Fruit fly (Drosophila melanogaster): ENCODE data around the gene Sfp24F.

The Sfp24F gene

dm6 chr2L:4458119-4459056 is 16.5 kb upstream of the Sfp24F start, which contains the start of gene RpL27A (continued):
- TF ChIP-seq CG11456 (GFP tag; IDR thresholded peaks at IDR 0.05) (peak; percentile 91), CG15696 (tag; optimal IDR thresholded peaks at IDR 0.05) (peak; percentile 23), zen (tag; optimal IDR thresholded peaks at IDR 0.05) (peak; percentile 33), onecut (GFP tag; IDR thresholded peaks at IDR 0.05) (peak; percentile 88), ap (GFP tag; IDR thresholded peaks at IDR 0.05) (peak; percentile 61), croc (GFP tag; conservative IDR thresholded peaks at IDR 0.05) (peak; percentile 24; the same call in 1 of the 3 replicates), shn (GFP tag; optimal IDR thresholded peaks at IDR 0.05) (peak; percentile 64), CG14014 (GFP tag; IDR thresholded peaks at IDR 0.05) (peak; percentile 73), CG4424 (GFP tag; optimal IDR thresholded peaks at IDR 0.05) (peak; percentile 69), CG10267 (tag; optimal IDR thresholded peaks at IDR 0.05) (peak; percentile 83), oc (tag; optimal IDR thresholded peaks at IDR 0.05) (peak; percentile 60), ewg (GFP tag; optimal IDR thresholded peaks at IDR 0.05) (peak; percentile 69), Side (GFP tag; optimal IDR thresholded peaks at IDR 0.05) (peak; percentile 78), CG4617 (GFP tag; optimal IDR thresholded peaks at IDR 0.05; ENCODE audit: borderline replicate concordance) (peak; percentile 44), Atf6 (GFP tag; IDR thresholded peaks at IDR 0.05) (peak; percentile 72), Dad (GFP tag; optimal IDR thresholded peaks at IDR 0.05) (peak; percentile 45), Abd-B (GFP tag; optimal IDR thresholded peaks at IDR 0.05) (peak; percentile 47), Kr (GFP tag; optimal IDR thresholded peaks at IDR 0.05) (no peak), dati (GFP tag; IDR thresholded peaks at IDR 0.05) (peak; percentile 76), CoRest (tag; optimal IDR thresholded peaks at IDR 0.05) (peak; percentile 81), tna (GFP tag; IDR thresholded peaks at IDR 0.05; ENCODE audit: partially characterized antibody) (peak; percentile 44; the same call in 1 of the 2 replicates), exex (tag; optimal IDR thresholded peaks at IDR 0.05) (peak; percentile 40), fru (optimal IDR thresholded peaks at IDR 0.05) (no peak), sisA (GFP tag; IDR thresholded peaks at IDR 0.05) (peak; percentile 54; the same call in 1 of the 2 replicates), CG6272 (GFP tag; IDR thresholded peaks at IDR 0.05) (peak; percentile 54), CG12659 (GFP tag; optimal IDR thresholded peaks at IDR 0.05) (peak; percentile 92), CG18619 (GFP tag; optimal IDR thresholded peaks at IDR 0.05) (peak; percentile 86), wdn (GFP tag; IDR thresholded peaks at IDR 0.05) (peak; percentile 53), CG4854 (GFP tag; optimal IDR thresholded peaks at IDR 0.05) (peak; percentile 61), Ssrp (tag; optimal IDR thresholded peaks at IDR 0.05) (peak; percentile 43), CG3995 (GFP tag; optimal IDR thresholded peaks at IDR 0.05) (peak; percentile 47), Gug (GFP tag; IDR thresholded peaks at IDR 0.05) (peak; percentile 38; the same call in 2 of the 4 replicates), grn (GFP tag; optimal IDR thresholded peaks at IDR 0.05) (no peak), Sin3A (optimal IDR thresholded peaks at IDR 0.05) (peak; percentile 16), CG43689 (GFP tag; IDR thresholded peaks at IDR 0.05) (peak; percentile 71), chn (GFP tag; optimal IDR thresholded peaks at IDR 0.05) (peak; percentile 53), jumu (GFP tag; optimal IDR thresholded peaks at IDR 0.05) (peak; percentile 31), CG34224 (GFP tag; IDR thresholded peaks at IDR 0.05; ENCODE audit: partially characterized antibody) (no peak), pan (optimal IDR thresholded peaks at IDR 0.05) (no peak), pan (GFP tag; optimal IDR thresholded peaks at IDR 0.05 in 1 of 2, IDR thresholded peaks at IDR 0.05 in 1 of 2) (peak in 1 of 2 experiments; percentile 78), ssp (GFP tag; IDR thresholded peaks at IDR 0.05) (peak; percentile 97), CG1647 (GFP tag; optimal IDR thresholded peaks at IDR 0.05) (peak; percentile 60), E2f2 (GFP tag; IDR thresholded peaks at IDR 0.05) (peak; percentile 68), Nf-YA (GFP tag; IDR thresholded peaks at IDR 0.05) (peak; percentile 63), kah (GFP tag; optimal IDR thresholded peaks at IDR 0.05) (peak; percentile 81), H15 (GFP tag; IDR thresholded peaks at IDR 0.05) (peak; percentile 81), tgo (GFP tag; IDR thresholded peaks at IDR 0.05) (peak; percentile 69), CG9932 (GFP tag; IDR thresholded peaks at IDR 0.05) (peak; percentile 76), Hmr (GFP tag; optimal IDR thresholded peaks at IDR 0.05) (peak; percentile 93), CG11696 (GFP tag; IDR thresholded peaks at IDR 0.05) (peak; percentile 77)

All from whole organism, embryonic.